Worm (Caenorhabditis elegans): ENCODE results near the gene F28B12.6.

DNA sequence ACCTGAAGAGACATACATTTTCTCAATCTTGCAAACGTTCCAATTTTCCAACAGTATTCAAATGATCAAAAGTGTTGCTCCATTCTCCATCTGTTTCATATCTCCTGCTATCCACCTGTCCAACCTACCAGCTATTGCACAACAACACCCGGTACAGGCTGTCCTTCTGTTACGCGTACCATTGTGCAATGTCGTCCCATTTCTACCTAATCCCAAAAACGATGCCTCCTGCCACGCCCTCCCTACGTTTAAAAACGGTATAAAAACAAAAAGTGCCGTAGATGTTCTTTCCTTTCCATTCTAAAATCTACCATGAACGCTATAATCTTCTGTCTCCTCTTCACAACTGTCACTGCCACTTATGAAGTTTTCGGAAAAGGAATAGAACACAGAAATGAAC is 47.6 kb downstream of the F28B12.6 start, which contains the start of gene ins-2:
- TF ChIP-seq jun-1 (tag; optimal IDR thresholded peaks at IDR 0.05) (no peak), fkh-10 (GFP tag; optimal IDR thresholded peaks at IDR 0.05) (no peak), F49E8.2 (tag; optimal IDR thresholded peaks at IDR 0.05; ENCODE audit: borderline replicate concordance) (no peak)
